Worm (Caenorhabditis elegans): ENCODE measurements around the gene K08D8.6.
A peak's percentile ranks its signal among the peaks of the same experiment; 100 is the strongest.

- TF ChIP-seq snpc-4 (tag; optimal IDR thresholded peaks at IDR 0.05): no peak
- TF ChIP-seq skn-1 (tag; optimal IDR thresholded peaks at IDR 0.05): no peak
- TF ChIP-seq aha-1 (tag): peak; percentile 83
- TF ChIP-seq hlh-30 (tag; optimal IDR thresholded peaks at IDR 0.05; ENCODE audit: insufficient read depth): no peak
- no peak for TF ChIP-seq pha-4 (GFP tag; IDR thresholded peaks at IDR 0.05)
- TF ChIP-seq pha-4 (tag; optimal IDR thresholded peaks at IDR 0.05): no peak
Measured at ce11 chrIV:12886012-12886411, 4.3 kb downstream of the K08D8.6 start.
